Worm (Caenorhabditis elegans): Measurements from ENCODE around the gene gst-17.
A peak's percentile ranks its signal among the peaks of the same experiment; 100 is the strongest.

Gene gst-17

ce11 chrII:13636596-13636995, 6.0 kb upstream of the gst-17 start:
- no peak for TF ChIP-seq ztf-4 (tag; optimal IDR thresholded peaks at IDR 0.05)
- no peak for TF ChIP-seq unc-30 (tag; optimal IDR thresholded peaks at IDR 0.05)
- no peak for TF ChIP-seq nhr-47 (tag; optimal IDR thresholded peaks at IDR 0.05)
- no peak for TF ChIP-seq zag-1 (tag; optimal IDR thresholded peaks at IDR 0.05)
- TF ChIP-seq sptf-1 (tag; optimal IDR thresholded peaks at IDR 0.05) = no peak
- no peak for TF ChIP-seq nhr-76 (tag; optimal IDR thresholded peaks at IDR 0.05)
- no peak for TF ChIP-seq ets-5 (GFP tag; IDR thresholded peaks at IDR 0.05)
- TF ChIP-seq nhr-28 (tag; optimal IDR thresholded peaks at IDR 0.05) = no peak
- TF ChIP-seq nhr-20 (tag; optimal IDR thresholded peaks at IDR 0.05) = no peak
- TF ChIP-seq grh-1 (GFP tag; IDR thresholded peaks at IDR 0.05) = no peak
- TF ChIP-seq alr-1 (tag; optimal IDR thresholded peaks at IDR 0.05; ENCODE audit: borderline replicate concordance) = no peak
- no peak for TF ChIP-seq ztf-11 (tag; optimal IDR thresholded peaks at IDR 0.05)
- no peak for TF ChIP-seq C16A3.4 (tag; optimal IDR thresholded peaks at IDR 0.05)
- no peak for TF ChIP-seq nhr-71 (tag; optimal IDR thresholded peaks at IDR 0.05)
- TF ChIP-seq elt-3 (tag; optimal IDR thresholded peaks at IDR 0.05) = no peak
- no peak for TF ChIP-seq hlh-17 (GFP tag; optimal IDR thresholded peaks at IDR 0.05; ENCODE audit: borderline replicate concordance)
- TF ChIP-seq mef-2 (tag; optimal IDR thresholded peaks at IDR 0.05) = no peak
- TF ChIP-seq nhr-90 (tag; optimal IDR thresholded peaks at IDR 0.05; ENCODE audit: poor library complexity) = no peak

DNA sequence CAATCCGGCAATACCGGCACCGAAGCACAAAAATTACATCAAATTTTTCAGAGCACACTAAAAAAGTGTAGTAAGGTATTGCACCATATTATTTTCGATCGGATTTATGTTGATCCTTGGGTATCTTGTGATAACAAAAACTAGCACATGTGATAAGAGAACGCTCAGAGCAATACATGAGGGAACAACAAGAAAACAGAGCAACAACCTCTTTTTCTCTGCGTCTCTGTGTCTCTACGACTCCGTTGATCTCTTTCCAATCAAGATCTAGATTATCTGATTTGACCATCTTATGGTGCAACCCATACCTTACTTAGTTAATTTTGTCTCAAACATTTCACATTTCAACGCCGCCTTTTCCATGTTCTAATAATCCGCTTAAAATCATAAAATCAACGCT, 1.6 kb upstream of the gst-17 start, which contains the start of gene tag-10:
Gene tag-10, plus strand, starts transcription at position 347 of the 400 bp plus-strand sequence.
- TF ChIP-seq grh-1 (GFP tag; IDR thresholded peaks at IDR 0.05) (no peak), sox-4 (tag; optimal IDR thresholded peaks at IDR 0.05) (no peak), fkh-10 (GFP tag; optimal IDR thresholded peaks at IDR 0.05) (no peak), nhr-47 (tag; optimal IDR thresholded peaks at IDR 0.05) (no peak), efl-1 (optimal IDR thresholded peaks at IDR 0.05) (no peak), efl-1 (GFP tag; optimal IDR thresholded peaks at IDR 0.05 in 1 of 2) (no peak), elt-2 (tag; optimal IDR thresholded peaks at IDR 0.05) (peak; percentile 18), rnt-1 (tag; optimal IDR thresholded peaks at IDR 0.05) (peak; percentile 4), unc-130 (tag; optimal IDR thresholded peaks at IDR 0.05) (no peak), sptf-1 (tag; optimal IDR thresholded peaks at IDR 0.05) (no peak), jun-1 (tag; optimal IDR thresholded peaks at IDR 0.05) (no peak), mdl-1 (tag; optimal IDR thresholded peaks at IDR 0.05) (no peak), alr-1 (tag; optimal IDR thresholded peaks at IDR 0.05; ENCODE audit: borderline replicate concordance) (no peak)

DNA sequence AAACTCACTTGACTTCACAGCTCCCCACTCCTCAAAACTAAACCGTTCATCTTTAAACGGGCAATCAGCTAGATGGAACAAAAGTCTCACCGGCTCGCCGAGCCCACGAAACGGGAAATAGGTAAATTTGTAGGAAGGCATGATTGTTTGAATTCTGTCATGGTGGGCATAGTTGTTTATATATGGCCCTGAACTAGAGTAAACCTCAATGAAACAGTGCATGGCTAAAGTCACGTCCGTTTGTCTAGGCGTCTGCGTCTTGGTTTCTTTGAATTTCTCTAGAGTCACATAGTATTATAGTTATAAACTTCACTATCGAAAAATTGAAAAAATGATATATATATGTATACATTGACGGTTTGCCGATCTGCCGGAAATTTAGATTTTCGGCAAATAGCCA, 3.6 kb downstream of the gst-17 start, which contains the start of gene gst-19:
Gene gst-19, minus strand, starts transcription at position 145 of the 400 bp plus-strand sequence.
- TF ChIP-seq unc-62 (GFP tag; optimal IDR thresholded peaks at IDR 0.05) = no peak
- no peak for TF ChIP-seq aly-2 (tag; optimal IDR thresholded peaks at IDR 0.05)
- peak; percentile 28 for TF ChIP-seq snu-23 (GFP tag; optimal IDR thresholded peaks at IDR 0.05)
- no peak for TF ChIP-seq nhr-28 (tag; optimal IDR thresholded peaks at IDR 0.05)
- no peak for TF ChIP-seq isw-1 (GFP tag; IDR thresholded peaks at IDR 0.05)
- no peak for TF ChIP-seq zag-1 (tag; optimal IDR thresholded peaks at IDR 0.05)
- TF ChIP-seq aha-1 (tag; optimal IDR thresholded peaks at IDR 0.05) = no peak
- no peak for TF ChIP-seq ztf-4 (tag; optimal IDR thresholded peaks at IDR 0.05)
- no peak for TF ChIP-seq pag-3 (tag; optimal IDR thresholded peaks at IDR 0.05; ENCODE audit: borderline replicate concordance, insufficient read depth)
- no peak for TF ChIP-seq ces-1 (GFP tag; optimal IDR thresholded peaks at IDR 0.05)
- peak; percentile 52 for TF ChIP-seq nhr-20 (tag; optimal IDR thresholded peaks at IDR 0.05)
- no peak for TF ChIP-seq F16B12.6 (tag; optimal IDR thresholded peaks at IDR 0.05)
- TF ChIP-seq sox-4 (tag; optimal IDR thresholded peaks at IDR 0.05) = no peak
- TF ChIP-seq efl-1 (optimal IDR thresholded peaks at IDR 0.05) = no peak
- TF ChIP-seq efl-1 (GFP tag; optimal IDR thresholded peaks at IDR 0.05 in 1 of 2) = no peak
- TF ChIP-seq mef-2 (tag; optimal IDR thresholded peaks at IDR 0.05) = no peak
- TF ChIP-seq sptf-1 (tag; optimal IDR thresholded peaks at IDR 0.05) = no peak
- no peak for TF ChIP-seq lir-3 (tag; optimal IDR thresholded peaks at IDR 0.05; ENCODE audit: poor library complexity)
- TF ChIP-seq pqm-1 (tag; optimal IDR thresholded peaks at IDR 0.05) = no peak
- TF ChIP-seq ets-5 (GFP tag; IDR thresholded peaks at IDR 0.05) = no peak
- no peak for TF ChIP-seq mep-1 (tag; optimal IDR thresholded peaks at IDR 0.05)
- no peak for TF ChIP-seq C16A3.4 (tag; optimal IDR thresholded peaks at IDR 0.05)
- TF ChIP-seq jun-1 (tag; optimal IDR thresholded peaks at IDR 0.05) = no peak
- no peak for TF ChIP-seq alr-1 (tag; optimal IDR thresholded peaks at IDR 0.05; ENCODE audit: borderline replicate concordance)
- peak in 1 of 3 experiments; percentile 2 for TF ChIP-seq dpl-1 (GFP tag; optimal IDR thresholded peaks at IDR 0.05)
- no peak for TF ChIP-seq unc-130 (tag; optimal IDR thresholded peaks at IDR 0.05)
- TF ChIP-seq C04F5.9 (tag; optimal IDR thresholded peaks at IDR 0.05) = no peak
- no peak for TF ChIP-seq hpl-2 (GFP tag; optimal IDR thresholded peaks at IDR 0.05)
- no peak for TF ChIP-seq nhr-85 (tag)
- TF ChIP-seq ceh-90 (tag; optimal IDR thresholded peaks at IDR 0.05) = no peak
- no peak for TF ChIP-seq nhr-11 (tag; optimal IDR thresholded peaks at IDR 0.05)
- no peak for TF ChIP-seq blmp-1 (tag; optimal IDR thresholded peaks at IDR 0.05)
- peak; percentile 20 for TF ChIP-seq lin-14 (GFP tag; optimal IDR thresholded peaks at IDR 0.05)
- TF ChIP-seq xbp-1 (tag; optimal IDR thresholded peaks at IDR 0.05) = no peak
